Fruit fly (Drosophila melanogaster) whole organism, embryonic: ENCODE results near the gene 5-HT2B.

ENCODE experiments used
- CG11247 ChIP-seq: fragments of 200-800 bp; sonication (Bioruptor generic); IDR thresholded peaks from 2 replicates; pipeline ENCODE4 v1.3.6; 2022; ENCODE audit warnings: missing biosample characterization, missing genetic modification characterization
- CG1832 ChIP-seq: fragments of 200-800 bp; sonication (Bioruptor generic); optimal IDR thresholded peaks from 2 replicates; lab custom pipeline; 2017; ENCODE audit warnings: missing biosample characterization, mild to moderate bottlenecking, missing genetic modification characterization, inconsistent platforms
- CG7928 ChIP-seq: fragments of 200-800 bp; sonication (Bioruptor generic); optimal IDR thresholded peaks from 2 replicates; lab custom pipeline; 2017; ENCODE audit warnings: missing biosample characterization, mild to moderate bottlenecking, missing genetic modification characterization
- sd ChIP-seq: fragments of 200-800 bp; sonication (Bioruptor generic); optimal IDR thresholded peaks from 3 replicates; lab custom pipeline; 2018; ENCODE audit warnings: missing biosample characterization, mild to moderate bottlenecking, missing genetic modification characterization, moderate library complexity

DNA sequence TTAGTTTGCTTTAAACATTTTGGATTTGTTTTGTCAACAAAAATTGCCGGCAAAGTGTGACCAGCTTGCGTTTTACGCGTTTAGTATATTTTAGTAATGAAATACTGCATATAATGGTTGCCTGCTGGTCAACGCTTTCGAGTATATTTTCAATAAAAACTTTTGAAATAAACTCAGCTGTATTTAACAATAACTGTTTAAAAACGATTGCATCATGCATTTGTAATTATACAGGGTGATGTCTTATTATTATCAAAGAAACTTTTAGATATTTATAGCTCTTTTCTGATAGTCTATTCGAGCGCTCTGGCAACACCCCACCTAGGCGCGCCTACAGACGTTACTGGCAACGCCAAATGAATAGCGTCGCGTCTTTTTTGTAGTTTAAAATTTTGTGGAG, 14.2 kb upstream of the 5-HT2B start, which contains the start of gene Cenp-C:
- TF ChIP-seq sd (tag; lab: Kevin White, UChicago) (no peak), CG1832 (GFP tag; lab: Kevin White, UChicago) (no peak), CG11247 (GFP tag; lab: Robert Waterston, UW) (no peak), CG7928 (no peak)
